Worm (Caenorhabditis elegans) whole organism, L4 larva: ENCODE results near the gene pde-12.
"Not testable (repeated sequence)": the region's sequence is repeated elsewhere in the genome, so short reads cannot be mapped to it uniquely, and the experiment has no call there.

ENCODE experiments used
- F26F4.8 ChIP-seq: fragments of 200-800 bp; sonication (Bioruptor generic); conservative IDR thresholded peaks from 2 replicates; pipeline ENCODE4 v1.3.6; 2022; ENCODE audit warnings: missing genetic modification characterization, missing compliant biosample characterization
- F44E2.7 ChIP-seq: fragments of 200-800 bp; sonication (Bioruptor generic); IDR thresholded peaks from 2 replicates; pipeline ENCODE4 v2.1.2; 2022; ENCODE audit warnings: missing genetic modification characterization, missing compliant biosample characterization
- T20F7.1 ChIP-seq: fragments of 200-800 bp; sonication (Bioruptor generic); optimal IDR thresholded peaks from 2 replicates; lab custom pipeline; 2018; ENCODE audit warnings: mild to moderate bottlenecking, missing genetic modification characterization, missing compliant biosample characterization
- T26A8.4 ChIP-seq: fragments of 200-800 bp; sonication (Bioruptor generic); IDR thresholded peaks from 2 replicates; pipeline ENCODE4 v1.3.6; 2022; ENCODE audit warnings: missing genetic modification characterization, missing compliant biosample characterization
- aha-1 ChIP-seq: fragments of 150-350 bp; peaks from one replicate; lab custom pipeline; 2014; ENCODE audit warnings: missing biosample characterization, missing genetic modification characterization
- ama-1 ChIP-seq: fragments of 150-350 bp; optimal IDR thresholded peaks from 2 replicates; lab custom pipeline; 2014; ENCODE audit warnings: inconsistent platforms, mixed read lengths
- arid-1 ChIP-seq: fragments of 200-800 bp; sonication (Bioruptor generic); conservative IDR thresholded peaks from 2 replicates; pipeline ENCODE4 v1.3.6; 2022; ENCODE audit warnings: missing genetic modification reagents, missing genetic modification characterization, missing compliant biosample characterization
- attf-4 ChIP-seq: sonication (generic microtip); optimal IDR thresholded peaks from 3 replicates; lab custom pipeline; 2017; ENCODE audit warnings: missing biosample characterization, missing genetic modification characterization
- ceh-28 ChIP-seq: fragments of 150-350 bp; optimal IDR thresholded peaks from 2 replicates; lab custom pipeline; 2014; ENCODE audit warnings: missing biosample characterization, missing genetic modification reagents, missing genetic modification characterization
- ceh-62 ChIP-seq: sonication (generic microtip); optimal IDR thresholded peaks from 2 replicates; lab custom pipeline; 2017; ENCODE audit warnings: missing biosample characterization, missing genetic modification characterization
- ceh-82 ChIP-seq: sonication (generic microtip); optimal IDR thresholded peaks from 2 replicates; lab custom pipeline; 2017; ENCODE audit warnings: missing biosample characterization, missing genetic modification characterization
- ces-1 ChIP-seq: fragments of 150-350 bp; sonication (generic microtip); optimal IDR thresholded peaks from 4 replicates; lab custom pipeline; 2014; ENCODE audit warnings: missing biosample characterization, missing genetic modification reagents, missing genetic modification characterization
- ctbp-1 ChIP-seq: fragments of 200-800 bp; sonication (Bioruptor generic); IDR thresholded peaks from 2 replicates; pipeline ENCODE4 v1.3.6; 2022; ENCODE audit warnings: missing genetic modification reagents, missing genetic modification characterization, missing compliant biosample characterization
- daf-19 ChIP-seq: fragments of 200-800 bp; sonication (Bioruptor generic); conservative IDR thresholded peaks from 2 replicates; pipeline ENCODE4 v1.3.6; 2022; ENCODE audit warnings: missing genetic modification characterization, missing compliant biosample characterization
- dmd-9 ChIP-seq: fragments of 200-800 bp; sonication (Bioruptor generic); IDR thresholded peaks from 2 replicates; pipeline ENCODE4 v1.3.6; 2022; ENCODE audit warnings: missing genetic modification reagents, missing genetic modification characterization, missing compliant biosample characterization
- dve-1 ChIP-seq: sonication (generic microtip); optimal IDR thresholded peaks from 2 replicates; lab custom pipeline; 2017; ENCODE audit warnings: antibody characterized with exemption, mild to moderate bottlenecking, missing genetic modification characterization, missing compliant biosample characterization; ENCODE audit not compliant: insufficient read depth
- egl-43 ChIP-seq: fragments of 200-800 bp; sonication (Bioruptor generic); IDR thresholded peaks from 2 replicates; pipeline ENCODE4 v1.3.6; 2022; ENCODE audit warnings: missing genetic modification reagents, missing genetic modification characterization, missing compliant biosample characterization
- fos-1 ChIP-seq: fragments of 150-350 bp; optimal IDR thresholded peaks from 2 replicates; lab custom pipeline; 2014; ENCODE audit warnings: missing biosample characterization, missing genetic modification characterization
- hmg-1.1 ChIP-seq: fragments of 200-800 bp; sonication (Bioruptor generic); IDR thresholded peaks from 2 replicates; pipeline ENCODE4 v1.3.6; 2022; ENCODE audit warnings: missing genetic modification reagents, missing genetic modification characterization, missing compliant biosample characterization
- jun-1 ChIP-seq: fragments of 150-350 bp; optimal IDR thresholded peaks from 2 replicates; lab custom pipeline; 2014; ENCODE audit warnings: missing biosample characterization, missing genetic modification reagents, missing genetic modification characterization
- lim-7 ChIP-seq: fragments of 200-800 bp; sonication (Bioruptor generic); IDR thresholded peaks from 2 replicates; pipeline ENCODE4 v1.3.6; 2022; ENCODE audit warnings: missing genetic modification characterization, missing compliant biosample characterization
- lin-29 ChIP-seq: fragments of 200-800 bp; sonication (Bioruptor generic); IDR thresholded peaks from 2 replicates; pipeline ENCODE4 v1.3.6; 2022; ENCODE audit warnings: missing genetic modification reagents, missing genetic modification characterization, missing compliant biosample characterization
- lsy-2 ChIP-seq, 2 experiments: fragments of 150-350 bp in 1 of 2; sonication (generic microtip) in 1 of 2; optimal IDR thresholded peaks; 2 replicates each; lab custom pipeline; 2014 to 2017; ENCODE audit warnings: missing biosample characterization in 2 of 2, missing genetic modification characterization in 2 of 2
- madf-5 ChIP-seq, 2 experiments: fragments of 200-800 bp; sonication (Bioruptor generic); IDR thresholded peaks; 2 replicates each; pipeline ENCODE4 v1.3.6; 2022; ENCODE audit warnings: missing compliant biosample characterization in 2 of 2, missing genetic modification characterization in 2 of 2
- mep-1 ChIP-seq: fragments of 150-350 bp; sonication (generic microtip); optimal IDR thresholded peaks from 3 replicates; lab custom pipeline; 2014; ENCODE audit warnings: missing biosample characterization, missing genetic modification characterization
- mes-2 ChIP-seq: sonication (generic microtip); optimal IDR thresholded peaks from 2 replicates; lab custom pipeline; 2016; ENCODE audit warnings: missing genotype, mild to moderate bottlenecking, missing genetic modification characterization, missing compliant biosample characterization; ENCODE audit not compliant: poor library complexity, severe bottlenecking
- mxl-2 ChIP-seq: fragments of 200-800 bp; sonication (Bioruptor generic); conservative IDR thresholded peaks from 2 replicates; pipeline ENCODE4 v1.3.6; 2022; ENCODE audit warnings: missing genetic modification reagents, missing genetic modification characterization, missing compliant biosample characterization
- nhr-10 ChIP-seq: fragments of 150-350 bp; optimal IDR thresholded peaks from 2 replicates; lab custom pipeline; 2014; ENCODE audit warnings: missing biosample characterization, missing genetic modification characterization
- nhr-11 ChIP-seq: fragments of 150-350 bp; optimal IDR thresholded peaks from 2 replicates; lab custom pipeline; 2014; ENCODE audit warnings: missing biosample characterization, missing genetic modification characterization
- nhr-237 ChIP-seq: sonication (generic microtip); optimal IDR thresholded peaks from 2 replicates; lab custom pipeline; 2017; ENCODE audit warnings: missing biosample characterization, missing genetic modification characterization
- nhr-25 ChIP-seq: sonication (generic microtip); optimal IDR thresholded peaks from 2 replicates; lab custom pipeline; 2017; ENCODE audit warnings: missing genetic modification characterization, mild to moderate bottlenecking, missing compliant biosample characterization, antibody characterized with exemption, moderate library complexity, borderline replicate concordance; ENCODE audit not compliant: insufficient read depth
- nhr-6 ChIP-seq: fragments of 150-350 bp; optimal IDR thresholded peaks from 2 replicates; lab custom pipeline; 2014; ENCODE audit warnings: missing biosample characterization, missing genetic modification characterization
- nhr-76 ChIP-seq: fragments of 150-350 bp; optimal IDR thresholded peaks from 2 replicates; lab custom pipeline; 2014; ENCODE audit warnings: missing biosample characterization, missing genetic modification characterization
- nhr-77 ChIP-seq: fragments of 150-350 bp; optimal IDR thresholded peaks from 2 replicates; lab custom pipeline; 2014; ENCODE audit warnings: missing biosample characterization, missing genetic modification characterization
- sdz-12 ChIP-seq: fragments of 200-800 bp; sonication (Bioruptor generic); optimal IDR thresholded peaks from 2 replicates; lab custom pipeline; 2018; ENCODE audit warnings: mild to moderate bottlenecking, missing genetic modification characterization, missing compliant biosample characterization
- set-16 ChIP-seq: fragments of 200-800 bp; sonication (Bioruptor generic); IDR thresholded peaks from 2 replicates; pipeline ENCODE4 v1.3.6; 2022; ENCODE audit warnings: missing genetic modification reagents, missing genetic modification characterization, missing compliant biosample characterization
- snpc-4 ChIP-seq: fragments of 150-350 bp; optimal IDR thresholded peaks from 2 replicates; lab custom pipeline; 2014; ENCODE audit warnings: missing biosample characterization, missing genetic modification characterization
- tra-1 ChIP-seq: fragments of 200-800 bp; sonication (Bioruptor generic); IDR thresholded peaks from 2 replicates; pipeline ENCODE4 v1.3.6; 2022; ENCODE audit warnings: missing genetic modification reagents, missing genetic modification characterization, missing compliant biosample characterization
- unc-62 ChIP-seq, 3 experiments: fragments of 150-350 bp in 1 of 3; sonication (generic microtip); optimal IDR thresholded peaks in 2 of 3; peaks in 1 of 3; 1 replicate in 1 of 3; 2 replicates in 2 of 3; lab custom pipeline; 2014 to 2017; ENCODE audit warnings: missing biosample characterization in 3 of 3, missing genetic modification characterization in 3 of 3, missing genetic modification reagents in 3 of 3, missing genotype in 1 of 3
- vab-7 ChIP-seq: fragments of 200-800 bp; sonication (Bioruptor generic); IDR thresholded peaks from 2 replicates; pipeline ENCODE4 v1.3.6; 2022; ENCODE audit warnings: missing genetic modification reagents, missing genetic modification characterization, missing compliant biosample characterization
- zag-1 ChIP-seq: fragments of 150-350 bp; optimal IDR thresholded peaks from 2 replicates; lab custom pipeline; 2014; ENCODE audit warnings: missing biosample characterization, missing genetic modification characterization

pde-12 gene

ce11 chrIII:10806821-10807220 lies 38.0 kb downstream of the pde-12 start:
- TF ChIP-seq ceh-62 (tag; lab: Kevin White, UChicago) (no peak), dve-1 (tag; lab: Kevin White, UChicago) (no peak), tra-1 (GFP tag; lab: Robert Waterston, UW) (no peak), T20F7.1 (no peak), nhr-237 (tag; lab: Kevin White, UChicago) (no peak), set-16 (peak; percentile 71), vab-7 (0 out of 2 replicates have a peak, but pooled peaks have one; percentile 40), mxl-2 (GFP tag; lab: Robert Waterston, UW) (no peak), F26F4.8 (GFP tag; lab: Robert Waterston, UW) (no peak), jun-1 (tag; lab: Kevin White, UChicago) (no peak), nhr-11 (tag; lab: Kevin White, UChicago) (no peak), nhr-25 (tag; lab: Kevin White, UChicago) (no peak), nhr-10 (tag; lab: Kevin White, UChicago) (no peak), F44E2.7 (GFP tag; lab: Robert Waterston, UW) (no peak), arid-1 (no peak), hmg-1.1 (GFP tag; lab: Robert Waterston, UW) (peak; percentile 29; the same call in 1 of the 2 replicates), ceh-28 (tag; lab: Kevin White, UChicago) (no peak), T26A8.4 (GFP tag; lab: Robert Waterston, UW) (no peak), nhr-76 (tag; lab: Kevin White, UChicago) (no peak), lin-29 (GFP tag; lab: Robert Waterston, UW) (no peak), fos-1 (tag; lab: Kevin White, UChicago) (no peak), ama-1 (no peak)
- TF ChIP-seq, all 104 proteins: peak for 3

- TF ChIP-seq mes-2 (tag; lab: Kevin White, UChicago); T26A8.4 (GFP tag; lab: Robert Waterston, UW); aha-1 (tag; lab: Kevin White, UChicago): not testable (repeated sequence)
Measured at ce11 chrIII:10805625-10806024, 39.2 kb downstream of the pde-12 start, which contains the start of gene klp-7. Gene klp-7, plus strand, starts transcription at chrIII:10805925.

- no peak for TF ChIP-seq set-16
- TF ChIP-seq attf-4 = no peak
- TF ChIP-seq T26A8.4 (GFP tag; lab: Robert Waterston, UW) = no peak
- no peak for TF ChIP-seq nhr-6 (tag; lab: Kevin White, UChicago)
- no peak for TF ChIP-seq dmd-9 (GFP tag; lab: Robert Waterston, UW)
- TF ChIP-seq lsy-2 (tag; optimal IDR thresholded peaks at IDR 0.05; lab: Kevin White, UChicago) = no peak
Measured at ce11 chrIII:10805172-10805571, 39.6 kb downstream of the pde-12 start.

- no peak for TF ChIP-seq unc-62 (GFP tag; optimal IDR thresholded peaks at IDR 0.05 in 1 of 2; lab: Kevin White, UChicago)
- no peak for TF ChIP-seq unc-62 (tag; optimal IDR thresholded peaks at IDR 0.05; lab: Kevin White, UChicago)
- no peak for TF ChIP-seq ctbp-1 (GFP tag; lab: Robert Waterston, UW)
Measured at ce11 chrIII:10802032-10802431, 42.8 kb downstream of the pde-12 start, which contains the start of gene K11D9.3. Gene K11D9.3, minus strand, starts transcription at chrIII:10802212.

- no peak for TF ChIP-seq zag-1 (tag; lab: Kevin White, UChicago)
- no peak for TF ChIP-seq ceh-82 (tag; lab: Kevin White, UChicago)
- TF ChIP-seq snpc-4 (tag; lab: Kevin White, UChicago) = no peak
- no peak for TF ChIP-seq daf-19
- no peak for TF ChIP-seq lin-29 (GFP tag; lab: Robert Waterston, UW)
- TF ChIP-seq mep-1 (tag; lab: Kevin White, UChicago) = no peak
- TF ChIP-seq attf-4 = no peak
- TF ChIP-seq F26F4.8 (GFP tag; lab: Robert Waterston, UW) = no peak
- no peak for TF ChIP-seq nhr-77 (tag; lab: Kevin White, UChicago)
- TF ChIP-seq sdz-12 (GFP tag; lab: Kevin White, UChicago) = no peak
- TF ChIP-seq egl-43 = no peak
- no peak for TF ChIP-seq ceh-28 (tag; lab: Kevin White, UChicago)
- TF ChIP-seq lim-7 (GFP tag; lab: Robert Waterston, UW) = no peak
- no peak for TF ChIP-seq ces-1
- no peak for TF ChIP-seq madf-5 (GFP tag; IDR thresholded peaks at IDR 0.05; lab: Robert Waterston, UW)
Measured at ce11 chrIII:10794049-10794448, 50.8 kb downstream of the pde-12 start, which contains the start of gene clec-163. Gene clec-163, plus strand, starts transcription at chrIII:10794349.
